Worm (Caenorhabditis elegans) whole organism, L3 larva: ENCODE results near the gene chil-24.

Source experiments
- fos-1 ChIP-seq: fragments of 150-350 bp; optimal IDR thresholded peaks from 2 replicates; lab custom pipeline; 2014; ENCODE audit warnings: missing biosample characterization, missing genetic modification characterization
- nfya-1 ChIP-seq: sonication (generic microtip); optimal IDR thresholded peaks from 2 replicates; lab custom pipeline; 2017; ENCODE audit warnings: missing genetic modification characterization, mild to moderate bottlenecking, missing compliant biosample characterization, antibody characterized with exemption, moderate library complexity; ENCODE audit not compliant: insufficient read depth
- ztf-11 ChIP-seq: fragments of 150-350 bp; optimal IDR thresholded peaks from 2 replicates; lab custom pipeline; 2014; ENCODE audit warnings: missing biosample characterization, missing genetic modification characterization
- ztf-4 ChIP-seq: fragments of 150-350 bp; optimal IDR thresholded peaks from 2 replicates; lab custom pipeline; 2014; ENCODE audit warnings: missing biosample characterization, missing genetic modification characterization

- no peak for TF ChIP-seq nfya-1
- no peak for TF ChIP-seq ztf-4 (tag; lab: Kevin White, UChicago)
- TF ChIP-seq fos-1 (tag; lab: Kevin White, UChicago), result no peak
- TF ChIP-seq ztf-11, result no peak
Observed at ce11 chrII:3091268-3091667, 37.7 kb upstream of the chil-24 start, which contains the start of gene srg-21.
